Worm (Caenorhabditis elegans): ENCODE data around the gene nhr-101.

- TF ChIP-seq B0310.2 (tag; optimal IDR thresholded peaks at IDR 0.05) (no peak), hmg-4 (GFP tag; optimal IDR thresholded peaks at IDR 0.05) (no peak), ama-1 (optimal IDR thresholded peaks at IDR 0.05) (no peak), aly-1 (tag; optimal IDR thresholded peaks at IDR 0.05) (no peak)
These were observed 36.1 kb downstream of the nhr-101 start, which contains the start of gene idpp-16 for ce11 chrV:11606424-11606823.
